Worm (Caenorhabditis elegans) whole organism, L1 larva: ENCODE measurements around the gene Y37A1B.7.

Source experiments
- C16A3.4 ChIP-seq: fragments of 150-350 bp; optimal IDR thresholded peaks from 2 replicates; lab custom pipeline; 2014; ENCODE audit warnings: missing biosample characterization, missing genetic modification characterization
- C34B4.2 ChIP-seq: sonication (generic microtip); optimal IDR thresholded peaks from 2 replicates; lab custom pipeline; 2017; ENCODE audit warnings: mild to moderate bottlenecking, missing genetic modification characterization, missing compliant biosample characterization
- aha-1 ChIP-seq: fragments of 150-350 bp; optimal IDR thresholded peaks from 2 replicates; lab custom pipeline; 2014; ENCODE audit warnings: missing biosample characterization, missing genetic modification characterization
- alr-1 ChIP-seq: fragments of 200-800 bp; sonication (Bioruptor generic); optimal IDR thresholded peaks from 2 replicates; lab custom pipeline; 2018; ENCODE audit warnings: borderline replicate concordance, mild to moderate bottlenecking, missing genetic modification characterization, missing compliant biosample characterization
- blmp-1 ChIP-seq: fragments of 150-350 bp; optimal IDR thresholded peaks from 2 replicates; lab custom pipeline; 2014; ENCODE audit warnings: missing biosample characterization, missing genetic modification characterization
- ceh-63 ChIP-seq: fragments of 200-800 bp; sonication (Bioruptor generic); optimal IDR thresholded peaks from 2 replicates; lab custom pipeline; 2018; ENCODE audit warnings: mild to moderate bottlenecking, missing genetic modification characterization, missing compliant biosample characterization
- ceh-8 ChIP-seq: fragments of 200-800 bp; sonication (Bioruptor generic); optimal IDR thresholded peaks from 2 replicates; lab custom pipeline; 2018; ENCODE audit warnings: mild to moderate bottlenecking, missing genetic modification characterization, moderate library complexity, missing compliant biosample characterization
- ceh-82 ChIP-seq, 3 experiments: fragments of 150-350 bp in 1 of 3; sonication (generic microtip) in 2 of 3; optimal IDR thresholded peaks; 2 replicates each; lab custom pipeline; 2014 to 2017; ENCODE audit warnings: missing biosample characterization in 3 of 3, missing genetic modification characterization in 3 of 3
- ceh-88 ChIP-seq: fragments of 200-800 bp; sonication (Bioruptor generic); IDR thresholded peaks from 2 replicates; pipeline ENCODE4 v1.3.6; 2022; ENCODE audit warnings: missing genetic modification characterization, missing compliant biosample characterization
- dpl-1 ChIP-seq, 3 experiments: fragments of 150-350 bp in 2 of 3; sonication (generic microtip) in 1 of 3; optimal IDR thresholded peaks; 2 replicates each; lab custom pipeline; 2014 to 2017; ENCODE audit warnings: missing biosample characterization in 3 of 3, missing genetic modification characterization in 3 of 3, missing genetic modification reagents in 3 of 3
- dsc-1 ChIP-seq: sonication (generic microtip); optimal IDR thresholded peaks from 2 replicates; lab custom pipeline; 2016; ENCODE audit warnings: mild to moderate bottlenecking, missing genetic modification characterization, missing compliant biosample characterization
- efl-1 ChIP-seq, 4 experiments: fragments of 150-350 bp; optimal IDR thresholded peaks in 3 of 4; peaks in 1 of 4; 1 replicate in 1 of 4; 2 replicates in 3 of 4; lab custom pipeline; 2014; ENCODE audit warnings: missing biosample characterization in 2 of 4, missing genetic modification characterization in 2 of 4, missing genetic modification reagents in 2 of 4
- fkh-4 ChIP-seq: sonication (generic microtip); optimal IDR thresholded peaks from 2 replicates; lab custom pipeline; 2016; ENCODE audit warnings: missing compliant biosample characterization, missing genetic modification characterization, borderline replicate concordance
- fkh-8 ChIP-seq: sonication (generic microtip); optimal IDR thresholded peaks from 2 replicates; lab custom pipeline; 2016; ENCODE audit warnings: mild to moderate bottlenecking, missing genetic modification characterization, missing compliant biosample characterization
- fos-1 ChIP-seq: fragments of 150-350 bp; optimal IDR thresholded peaks from 2 replicates; lab custom pipeline; 2014; ENCODE audit warnings: missing biosample characterization, missing genetic modification characterization
- jun-1 ChIP-seq: fragments of 150-350 bp; optimal IDR thresholded peaks from 2 replicates; lab custom pipeline; 2014; ENCODE audit warnings: missing biosample characterization, missing genetic modification reagents, missing genetic modification characterization
- lin-15B ChIP-seq: fragments of 150-350 bp; sonication (generic microtip); optimal IDR thresholded peaks from 3 replicates; lab custom pipeline; 2014; ENCODE audit warnings: missing biosample characterization, missing genetic modification characterization
- lin-35 ChIP-seq, 2 experiments: fragments of 150-350 bp; optimal IDR thresholded peaks; 2 replicates each; lab custom pipeline; 2014; ENCODE audit warnings: missing biosample characterization in 2 of 2, missing genetic modification characterization in 2 of 2, missing genetic modification reagents in 2 of 2
- lsy-2 ChIP-seq, 2 experiments: fragments of 150-350 bp; optimal IDR thresholded peaks; 2 replicates each; lab custom pipeline; 2014; ENCODE audit warnings: missing biosample characterization in 2 of 2, missing genetic modification characterization in 2 of 2
- mdl-1 ChIP-seq, 2 experiments: fragments of 150-350 bp; optimal IDR thresholded peaks; 2 replicates each; lab custom pipeline; 2014 to 2017; ENCODE audit warnings: missing biosample characterization in 2 of 2, missing genetic modification characterization in 2 of 2, inconsistent platforms in 1 of 2
- nhr-19 ChIP-seq: fragments of 200-800 bp; sonication (Bioruptor generic); conservative IDR thresholded peaks from 2 replicates; pipeline ENCODE4 v1.3.6; 2022; ENCODE audit warnings: missing genetic modification characterization, missing compliant biosample characterization
- nhr-20 ChIP-seq: sonication (generic microtip); optimal IDR thresholded peaks from 2 replicates; lab custom pipeline; 2016; ENCODE audit warnings: mild to moderate bottlenecking, missing genetic modification characterization, missing compliant biosample characterization
- nhr-237 ChIP-seq: fragments of 150-350 bp; optimal IDR thresholded peaks from 2 replicates; lab custom pipeline; 2014; ENCODE audit warnings: missing biosample characterization, missing genetic modification characterization
- nhr-77 ChIP-seq: fragments of 150-350 bp; optimal IDR thresholded peaks from 2 replicates; lab custom pipeline; 2014; ENCODE audit warnings: missing biosample characterization, missing genetic modification characterization
- nhr-90 ChIP-seq: sonication (generic microtip); optimal IDR thresholded peaks from 2 replicates; lab custom pipeline; 2016; ENCODE audit warnings: mild to moderate bottlenecking, missing genetic modification characterization, missing compliant biosample characterization; ENCODE audit not compliant: poor library complexity
- pag-3 ChIP-seq: sonication (generic microtip); optimal IDR thresholded peaks from 2 replicates; lab custom pipeline; 2017; ENCODE audit warnings: missing genetic modification characterization, mild to moderate bottlenecking, missing compliant biosample characterization, antibody characterized with exemption, borderline replicate concordance; ENCODE audit not compliant: insufficient read depth
- pqm-1 ChIP-seq: sonication (generic microtip); optimal IDR thresholded peaks from 3 replicates; lab custom pipeline; 2017; ENCODE audit warnings: missing biosample characterization, missing genetic modification characterization
- skn-1 ChIP-seq: fragments of 150-350 bp; optimal IDR thresholded peaks from 2 replicates; lab custom pipeline; 2014; ENCODE audit warnings: missing biosample characterization, missing genetic modification characterization
- snpc-4 ChIP-seq: fragments of 150-350 bp; optimal IDR thresholded peaks from 2 replicates; lab custom pipeline; 2014; ENCODE audit warnings: missing biosample characterization, missing genetic modification characterization
- sox-4 ChIP-seq: sonication (generic microtip); optimal IDR thresholded peaks from 2 replicates; lab custom pipeline; 2016; ENCODE audit warnings: missing genetic modification characterization, missing compliant biosample characterization
- swsn-7 ChIP-seq: sonication (generic microtip); optimal IDR thresholded peaks from 2 replicates; lab custom pipeline; 2016; ENCODE audit warnings: missing genetic modification characterization, missing compliant biosample characterization
- tbx-2 ChIP-seq: sonication (generic microtip); optimal IDR thresholded peaks from 2 replicates; lab custom pipeline; 2016; ENCODE audit warnings: missing genetic modification characterization, missing compliant biosample characterization
- unc-130 ChIP-seq: fragments of 150-350 bp; optimal IDR thresholded peaks from 2 replicates; lab custom pipeline; 2017; ENCODE audit warnings: missing biosample characterization, missing genetic modification characterization, inconsistent platforms
- unc-86 ChIP-seq: sonication (generic microtip); optimal IDR thresholded peaks from 2 replicates; lab custom pipeline; 2016; ENCODE audit warnings: missing genetic modification characterization, missing compliant biosample characterization
- unc-98 ChIP-seq: fragments of 200-800 bp; sonication (Bioruptor generic); IDR thresholded peaks from 2 replicates; pipeline ENCODE4 v1.3.6; 2022; ENCODE audit warnings: missing genetic modification characterization, missing compliant biosample characterization
- vab-15 ChIP-seq: sonication (generic microtip); optimal IDR thresholded peaks from 2 replicates; lab custom pipeline; 2017; ENCODE audit warnings: missing genotype, mild to moderate bottlenecking, missing genetic modification characterization, missing compliant biosample characterization
- ztf-11 ChIP-seq, 2 experiments: sonication (generic microtip); optimal IDR thresholded peaks; 2 replicates each; lab custom pipeline; 2016 to 2017; ENCODE audit warnings: missing genetic modification characterization in 2 of 2, missing biosample characterization in 1 of 2, missing compliant biosample characterization in 1 of 2

Gene Y37A1B.7

DNA sequence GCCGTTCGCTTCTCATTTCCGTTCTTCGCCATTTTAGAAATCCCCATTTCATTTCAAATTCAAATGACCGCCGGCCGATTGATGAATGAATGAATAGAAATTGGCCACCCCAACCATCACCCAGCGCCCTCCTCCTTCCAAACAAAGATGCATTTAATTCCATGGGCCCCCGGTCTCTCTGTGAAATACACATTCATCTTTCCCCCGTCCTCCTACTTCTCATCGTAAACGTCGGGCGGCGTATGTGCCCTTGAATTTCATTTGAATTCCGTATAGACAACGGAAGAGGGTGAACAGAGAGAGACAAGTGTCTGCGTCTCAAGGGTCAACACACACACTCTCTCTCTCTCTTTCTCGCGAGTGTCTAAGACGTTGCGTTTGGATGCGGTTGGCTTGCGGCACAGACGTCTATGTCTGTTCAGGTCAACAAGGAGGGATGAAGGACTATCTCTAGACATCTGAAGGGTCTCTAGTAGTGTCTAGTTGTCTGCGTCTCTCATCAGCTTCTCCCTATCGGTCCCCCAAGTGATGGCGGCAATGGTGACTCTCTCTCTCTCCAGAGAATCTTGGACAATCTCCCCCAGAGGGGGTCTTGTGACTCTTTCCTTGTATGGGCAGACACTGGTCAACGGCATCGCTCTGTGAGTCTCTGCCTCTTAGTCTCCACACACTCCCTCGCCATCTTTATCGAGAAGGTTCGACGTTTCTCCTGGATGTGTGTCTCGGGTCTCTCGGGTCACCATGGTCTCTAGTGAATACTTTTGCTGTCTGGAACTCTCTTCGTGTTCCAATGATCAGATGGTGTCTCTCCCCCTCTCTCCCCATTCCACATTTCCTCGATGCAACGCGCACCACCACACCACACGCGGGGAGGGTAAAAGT, 10.7 kb downstream of the Y37A1B.7 start (continued):
- no peak for TF ChIP-seq C16A3.4
- TF ChIP-seq ceh-63 (GFP tag; lab: Kevin White, UChicago): peak; percentile 39
- peak in 1 of 2 experiments; percentile 81 for TF ChIP-seq ztf-11 (tag; optimal IDR thresholded peaks at IDR 0.05; lab: Kevin White, UChicago)
- TF ChIP-seq, all 84 proteins: peak for 52

DNA sequence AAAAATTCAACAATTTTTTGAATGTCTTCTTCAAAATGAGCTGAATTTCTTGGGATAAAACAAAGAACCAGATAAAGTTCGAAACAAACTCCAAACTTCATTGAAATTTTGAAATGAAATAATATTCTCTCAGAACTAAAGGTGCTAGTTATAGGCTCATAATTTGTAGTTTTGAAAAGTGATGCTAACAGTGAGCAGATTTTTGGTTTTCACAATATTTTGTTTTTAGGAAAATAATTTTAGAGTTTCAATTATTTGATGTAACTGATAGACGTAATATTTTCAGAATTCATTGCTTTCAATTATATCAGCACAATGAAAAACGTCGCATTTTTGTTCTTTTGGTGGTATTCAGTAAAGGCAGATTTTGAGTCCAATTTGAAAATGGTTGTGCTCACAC, 23.7 kb downstream of the Y37A1B.7 start, which contains the start of the genes irld-56 and irld-55:
Gene irld-56 (minus strand): TSS at position 101 of the 400 bp plus-strand sequence.
Gene irld-55 (plus strand): TSS at position 316 of the 400 bp plus-strand sequence.
- TF ChIP-seq unc-130 (no peak), tbx-2 (tag; lab: Kevin White, UChicago) (no peak), ceh-88 (GFP tag; lab: Robert Waterston, UW) (no peak), ceh-8 (GFP tag; lab: Kevin White, UChicago) (no peak), alr-1 (tag; lab: Kevin White, UChicago) (no peak), lin-15B (tag; lab: Kevin White, UChicago) (no peak), swsn-7 (tag; lab: Kevin White, UChicago) (no peak)
- TF ChIP-seq, all 84 proteins: peak for 0

DNA sequence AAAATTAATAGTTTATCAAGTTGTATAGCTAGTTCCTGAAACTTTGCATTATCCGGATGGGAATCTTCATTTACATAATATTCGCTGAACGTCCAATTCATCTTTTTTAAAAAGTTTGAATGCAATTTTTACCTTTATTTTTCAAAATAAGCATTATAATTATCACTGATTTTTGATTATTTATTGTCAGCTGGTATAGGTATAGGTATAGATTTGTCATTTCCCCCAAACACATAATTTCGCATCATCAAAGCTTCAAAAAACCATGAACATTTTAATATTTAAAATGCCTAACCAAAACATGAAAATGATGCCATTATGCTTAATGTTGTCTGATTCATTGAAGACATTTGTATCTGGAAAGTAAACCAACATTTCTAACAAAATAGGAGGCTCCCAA, 27.7 kb downstream of the Y37A1B.7 start, which contains the start of gene srw-63:
Gene srw-63 (minus strand): TSS at position 101 of the 400 bp plus-strand sequence.
- TF ChIP-seq pag-3 (tag; lab: Kevin White, UChicago) (no peak), nhr-237 (tag; lab: Kevin White, UChicago) (no peak), unc-98 (GFP tag; lab: Robert Waterston, UW) (no peak), sox-4 (tag; lab: Kevin White, UChicago) (no peak), fkh-4 (tag; lab: Kevin White, UChicago) (no peak), efl-1 (optimal IDR thresholded peaks at IDR 0.05; lab: Kevin White, UChicago) (no peak), efl-1 (GFP tag; optimal IDR thresholded peaks at IDR 0.05 in 1 of 2; lab: Kevin White, UChicago) (no peak), unc-130 (no peak), nhr-90 (tag; lab: Kevin White, UChicago) (no peak), C34B4.2 (tag; lab: Kevin White, UChicago) (no peak)

DNA sequence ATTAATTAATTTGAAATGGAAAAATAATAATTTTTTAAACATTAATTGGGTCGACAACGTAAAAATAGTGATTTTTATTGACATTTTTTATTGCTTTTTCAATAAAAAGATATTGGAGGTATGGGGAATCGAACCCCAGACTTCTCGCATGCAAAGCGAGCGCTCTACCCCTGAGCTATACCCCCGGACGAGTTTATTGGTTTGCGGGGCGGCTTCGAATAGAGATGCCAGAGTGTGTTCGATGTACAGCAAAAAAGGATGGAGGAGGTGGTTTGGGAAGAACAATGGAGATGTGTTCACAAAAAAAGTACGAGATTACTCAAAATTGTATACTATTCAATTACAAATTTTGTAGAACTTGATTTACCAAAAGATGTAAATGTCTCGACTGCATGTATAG, 29.9 kb downstream of the Y37A1B.7 start:
- TF ChIP-seq mdl-1 (tag; optimal IDR thresholded peaks at IDR 0.05; lab: Kevin White, UChicago): peak in 1 of 2 experiments; percentile 26
- peak; percentile 95 for TF ChIP-seq snpc-4
- no peak for TF ChIP-seq pqm-1 (tag; lab: Kevin White, UChicago)
- TF ChIP-seq ceh-82 (tag; optimal IDR thresholded peaks at IDR 0.05; lab: Kevin White, UChicago): peak in 1 of 3 experiments; percentile 31
- no peak for TF ChIP-seq unc-130
- peak; percentile 15 for TF ChIP-seq C16A3.4
- TF ChIP-seq nhr-77 (tag; lab: Kevin White, UChicago): peak; percentile 33
- peak in 1 of 2 experiments; percentile 11 for TF ChIP-seq efl-1 (optimal IDR thresholded peaks at IDR 0.05; lab: Kevin White, UChicago)
- peak in 1 of 2 experiments; percentile 2 for TF ChIP-seq efl-1 (GFP tag; optimal IDR thresholded peaks at IDR 0.05 in 1 of 2; lab: Kevin White, UChicago)
- TF ChIP-seq lsy-2 (tag; optimal IDR thresholded peaks at IDR 0.05; lab: Kevin White, UChicago): peak; percentile 17 to 50
- peak in 2 of 3 experiments; percentile 10 to 12 for TF ChIP-seq dpl-1 (GFP tag; optimal IDR thresholded peaks at IDR 0.05; lab: Kevin White, UChicago)
- no peak for TF ChIP-seq C34B4.2 (tag; lab: Kevin White, UChicago)
- TF ChIP-seq vab-15 (tag; lab: Kevin White, UChicago): no peak
- TF ChIP-seq blmp-1 (tag; lab: Kevin White, UChicago): no peak
- no peak for TF ChIP-seq fos-1 (tag; lab: Kevin White, UChicago)
- TF ChIP-seq nhr-19 (GFP tag; lab: Robert Waterston, UW): peak; percentile 42
- no peak for TF ChIP-seq jun-1
- TF ChIP-seq nhr-20 (tag; lab: Kevin White, UChicago): peak; percentile 30
- TF ChIP-seq nhr-90 (tag; lab: Kevin White, UChicago): peak; percentile 36
- peak in 1 of 2 experiments; percentile 16 for TF ChIP-seq lin-35 (GFP tag; optimal IDR thresholded peaks at IDR 0.05; lab: Kevin White, UChicago)
- TF ChIP-seq tbx-2 (tag; lab: Kevin White, UChicago): peak; percentile 9
- peak; percentile 24 for TF ChIP-seq swsn-7 (tag; lab: Kevin White, UChicago)
- no peak for TF ChIP-seq aha-1
- TF ChIP-seq skn-1 (tag; lab: Kevin White, UChicago): peak; percentile 49
- TF ChIP-seq dsc-1: peak; percentile 29
- TF ChIP-seq unc-86 (tag; lab: Kevin White, UChicago): no peak
- no peak for TF ChIP-seq ztf-11 (tag; optimal IDR thresholded peaks at IDR 0.05; lab: Kevin White, UChicago)
- peak; percentile 1 for TF ChIP-seq fkh-8 (tag; lab: Kevin White, UChicago)
